Worm (Caenorhabditis elegans) whole organism, early embryonic: ENCODE data around the gene Y53C12A.3.

ENCODE experiments used
- B0310.2 ChIP-seq: sonication (generic microtip); optimal IDR thresholded peaks from 2 replicates; lab custom pipeline; 2016; ENCODE audit warnings: mild to moderate bottlenecking, missing genetic modification characterization, missing compliant biosample characterization
- aly-1 ChIP-seq: sonication (generic microtip); optimal IDR thresholded peaks from 2 replicates; lab custom pipeline; 2016; ENCODE audit warnings: missing genetic modification characterization, missing compliant biosample characterization
- ama-1 ChIP-seq: fragments of 150-350 bp; optimal IDR thresholded peaks from 2 replicates; lab custom pipeline; 2014
- ceh-13 ChIP-seq: fragments of 200-800 bp; sonication (Bioruptor generic); optimal IDR thresholded peaks from 2 replicates; lab custom pipeline; 2018; ENCODE audit warnings: mild to moderate bottlenecking, missing genetic modification characterization, missing compliant biosample characterization
- hmbx-1 ChIP-seq: sonication (generic microtip); optimal IDR thresholded peaks from 2 replicates; lab custom pipeline; 2016; ENCODE audit warnings: mild to moderate bottlenecking, missing genetic modification characterization, missing compliant biosample characterization
- pes-1 ChIP-seq: fragments of 200-800 bp; sonication (Bioruptor generic); IDR thresholded peaks from 2 replicates; pipeline ENCODE4 v1.3.6; 2022; ENCODE audit warnings: missing genetic modification reagents, missing genetic modification characterization, missing compliant biosample characterization
- sea-1 ChIP-seq: fragments of 200-800 bp; sonication (Bioruptor generic); conservative IDR thresholded peaks from 2 replicates; pipeline ENCODE4 v1.3.6; 2022; ENCODE audit warnings: missing genetic modification characterization, missing compliant biosample characterization
- tbx-11 ChIP-seq: fragments of 200-800 bp; sonication (Bioruptor generic); IDR thresholded peaks from 2 replicates; pipeline ENCODE4 v1.3.6; 2022; ENCODE audit warnings: missing genetic modification characterization, missing compliant biosample characterization
- tbx-37 ChIP-seq: fragments of 200-800 bp; sonication (Bioruptor generic); conservative IDR thresholded peaks from 2 replicates; pipeline ENCODE4 v1.3.6; 2022; ENCODE audit warnings: missing genetic modification reagents, missing genetic modification characterization, missing compliant biosample characterization

DNA sequence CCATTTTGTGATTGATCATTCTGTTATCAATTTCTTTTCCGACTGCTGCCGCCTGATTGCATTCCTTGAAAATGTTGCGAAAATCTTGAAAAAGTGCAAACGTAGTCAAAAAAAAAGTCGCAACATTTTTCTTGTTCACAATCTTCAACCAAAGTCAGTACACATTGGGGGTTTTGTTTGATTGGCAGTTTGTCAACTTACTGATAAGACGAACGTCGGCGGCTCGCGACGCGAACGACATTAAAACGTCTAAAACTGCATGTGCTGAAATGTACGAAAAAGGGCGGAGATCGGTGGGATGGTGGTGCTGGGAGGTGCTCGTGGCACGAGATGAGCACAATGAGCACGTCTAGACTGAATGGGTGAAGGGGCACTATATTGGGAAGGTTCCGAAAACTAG lies 32.8 kb upstream of the Y53C12A.3 start:
- TF ChIP-seq sea-1 (GFP tag; lab: Robert Waterston, UW), result no peak
- no peak for TF ChIP-seq pes-1
- no peak for TF ChIP-seq ama-1 (lab: Kevin White, UChicago)
- no peak for TF ChIP-seq ceh-13
- no peak for TF ChIP-seq hmbx-1 (tag; lab: Kevin White, UChicago)
- TF ChIP-seq tbx-11 (GFP tag; lab: Robert Waterston, UW), result no peak
- TF ChIP-seq aly-1 (tag; lab: Kevin White, UChicago), result no peak
- no peak for TF ChIP-seq B0310.2 (tag; lab: Kevin White, UChicago)
- TF ChIP-seq tbx-37 (GFP tag; lab: Robert Waterston, UW), result no peak
